In the genomic region with DNA sequence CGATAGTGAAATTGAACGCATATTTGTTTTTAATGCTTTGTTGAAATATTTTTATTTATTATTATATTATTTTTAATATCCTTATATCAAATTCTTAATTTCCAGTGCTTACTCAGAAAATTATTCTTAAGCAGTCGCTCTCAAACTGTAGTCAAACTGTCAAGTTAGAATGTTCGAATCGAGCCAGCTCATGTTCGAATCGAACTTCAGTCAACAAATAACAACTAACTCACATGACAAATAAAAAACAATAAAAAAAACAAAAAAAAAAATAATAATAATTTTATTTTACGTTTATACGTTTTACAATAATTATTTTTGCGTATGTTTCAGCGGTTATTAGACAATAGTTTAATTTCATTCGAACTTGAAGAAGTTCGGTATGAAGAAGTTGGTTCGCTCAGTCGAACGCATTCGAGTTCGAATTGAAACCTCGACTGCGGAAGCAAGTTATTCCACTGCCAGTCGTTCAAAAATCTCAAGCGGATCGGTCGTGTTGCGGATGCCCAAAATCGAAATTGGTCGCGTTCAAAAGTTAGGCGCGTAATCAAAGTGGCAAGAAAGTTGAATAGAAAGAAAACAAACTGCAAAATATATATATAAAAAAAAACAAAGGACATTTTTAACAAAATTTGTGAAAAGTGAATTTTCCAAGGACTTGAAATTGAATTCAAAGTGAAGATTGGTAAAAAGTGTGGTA, we compare ENCODE assay signal across 1 fruit fly cellular context.
TF ChIP-seq lines count a peak whose summit lies in the region.

A gene (plus strand): TSS at position 463 of the 700 bp plus-strand sequence.

TF ChIP-seq in whole organism, embryonic, 481 proteins besides CTCF, POLR2A, EP300 and RAD21 (continued from another document):
- TF ChIP-seq CG3281 (GFP tag; optimal IDR thresholded peaks at IDR 0.05; lab: Kevin White, UChicago) (no peak), amos (GFP tag; IDR thresholded peaks at IDR 0.05; lab: Robert Waterston, UW; ENCODE audit: partially characterized antibody) (no peak; the same call in 1 of the 2 replicates), CG13624 (GFP tag; optimal IDR thresholded peaks at IDR 0.05; lab: Kevin White, UChicago) (no peak), jumu (GFP tag; optimal IDR thresholded peaks at IDR 0.05; lab: Kevin White, UChicago) (no peak), zfh2 (GFP tag; optimal IDR thresholded peaks at IDR 0.05; lab: Kevin White, UChicago) (no peak), CG12769 (tag; optimal IDR thresholded peaks at IDR 0.05; lab: Kevin White, UChicago) (no peak), CG7372 (GFP tag; IDR thresholded peaks at IDR 0.05; lab: Robert Waterston, UW) (no peak), CG6813 (GFP tag; optimal IDR thresholded peaks at IDR 0.05; lab: Kevin White, UChicago) (no peak), CG9817 (tag; optimal IDR thresholded peaks at IDR 0.05; lab: Kevin White, UChicago) (no peak), CkIIα-i1 (GFP tag; IDR thresholded peaks at IDR 0.05; lab: Robert Waterston, UW) (no peak), CG11247 (GFP tag; IDR thresholded peaks at IDR 0.05; lab: Robert Waterston, UW) (no peak), CG6765 (GFP tag; optimal IDR thresholded peaks at IDR 0.05; lab: Kevin White, UChicago) (no peak), mld (GFP tag; IDR thresholded peaks at IDR 0.05; lab: Robert Waterston, UW; ENCODE audit: partially characterized antibody) (no peak), ase (GFP tag; IDR thresholded peaks at IDR 0.05; lab: Robert Waterston, UW) (no peak), CG4360 (GFP tag; IDR thresholded peaks at IDR 0.05; lab: Robert Waterston, UW) (no peak), nmo (GFP tag; optimal IDR thresholded peaks at IDR 0.05; lab: Kevin White, UChicago) (no peak), lola (GFP tag; optimal IDR thresholded peaks at IDR 0.05; lab: Kevin White, UChicago) (no peak), vvl (GFP tag; IDR thresholded peaks at IDR 0.05; lab: Robert Waterston, UW) (no peak), CG9932 (GFP tag; IDR thresholded peaks at IDR 0.05; lab: Robert Waterston, UW) (no peak), CG1024 (GFP tag; IDR thresholded peaks at IDR 0.05; lab: Robert Waterston, UW) (no peak), bowl (GFP tag; IDR thresholded peaks at IDR 0.05; lab: Robert Waterston, UW) (no peak), CG4282 (GFP tag; optimal IDR thresholded peaks at IDR 0.05; lab: Kevin White, UChicago) (no peak), Meics (GFP tag; optimal IDR thresholded peaks at IDR 0.05; lab: Kevin White, UChicago) (no peak), Opbp (GFP tag; IDR thresholded peaks at IDR 0.05; lab: Robert Waterston, UW; ENCODE audit: partially characterized antibody) (peak; percentile 58; the same call in 1 of the 3 replicates), Bgb (GFP tag; IDR thresholded peaks at IDR 0.05; lab: Robert Waterston, UW; ENCODE audit: partially characterized antibody) (peak; percentile 33; the same call in 1 of the 2 replicates), Ets65A (GFP tag; lab: Kevin White, UChicago) (no peak), sc (optimal IDR thresholded peaks at IDR 0.05; lab: Kevin White, UChicago) (no peak), sc (GFP tag; optimal IDR thresholded peaks at IDR 0.05; lab: Kevin White, UChicago) (no peak)
